Fruit fly (Drosophila melanogaster): ENCODE measurements around the gene Sk1.

Gene Sk1

DNA sequence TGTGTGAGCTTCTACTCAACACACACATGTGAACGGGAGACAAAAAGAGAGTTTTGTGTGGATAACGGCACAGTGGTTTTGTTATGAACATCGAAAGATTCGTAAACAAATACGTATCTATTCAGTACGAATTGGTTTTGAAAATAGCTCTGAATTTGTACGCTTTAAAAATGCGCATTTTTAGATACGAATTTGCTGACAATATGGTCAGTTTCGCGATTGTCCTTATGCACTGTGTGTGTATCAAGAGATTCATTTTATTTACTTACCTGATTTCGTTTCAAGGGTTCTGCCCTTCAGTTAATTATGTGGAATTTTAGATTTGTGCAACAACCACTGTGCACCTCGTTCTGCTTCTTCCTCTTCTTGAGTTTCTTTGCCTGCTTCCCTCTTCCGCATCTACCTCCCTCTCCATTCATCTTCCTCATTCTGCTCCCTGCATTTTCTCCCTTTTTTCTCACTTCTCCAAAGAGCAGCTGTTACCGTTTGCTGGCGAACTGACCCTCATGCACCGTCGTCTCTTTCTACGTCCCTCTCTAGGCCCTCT is 52.5 kb downstream of the Sk1 start:
- TF ChIP-seq psq (GFP tag; optimal IDR thresholded peaks at IDR 0.05) (peak; percentile 93), Sp1 (GFP tag; optimal IDR thresholded peaks at IDR 0.05) (peak; percentile 91), Jra (GFP tag; optimal IDR thresholded peaks at IDR 0.05) (peak; percentile 57), sage (GFP tag; optimal IDR thresholded peaks at IDR 0.05) (peak; percentile 70), CG32264 (GFP tag; optimal IDR thresholded peaks at IDR 0.05) (peak; percentile 77), Abd-B (GFP tag; optimal IDR thresholded peaks at IDR 0.05) (no peak), Rel (GFP tag; optimal IDR thresholded peaks at IDR 0.05) (peak; percentile 28), Rel (tag; optimal IDR thresholded peaks at IDR 0.05) (peak; percentile 55), CrebA (GFP tag; optimal IDR thresholded peaks at IDR 0.05; ENCODE audit: borderline replicate concordance) (peak; percentile 22), dl (GFP tag; optimal IDR thresholded peaks at IDR 0.05; ENCODE audit: insufficient read depth in 1 of 2, partially characterized antibody in 2 of 2) (no peak), pan (optimal IDR thresholded peaks at IDR 0.05) (no peak), foxo (GFP tag; optimal IDR thresholded peaks at IDR 0.05) (peak; percentile 62 to 94), tai (GFP tag; optimal IDR thresholded peaks at IDR 0.05) (peak; percentile 62), Dfd (GFP tag; optimal IDR thresholded peaks at IDR 0.05) (no peak), N (GFP tag; optimal IDR thresholded peaks at IDR 0.05) (no peak), HLH106 (tag; optimal IDR thresholded peaks at IDR 0.05) (peak; percentile 92), dmrt93B (GFP tag; optimal IDR thresholded peaks at IDR 0.05) (peak; percentile 88), Hr78 (GFP tag; optimal IDR thresholded peaks at IDR 0.05) (no peak), Hr83 (GFP tag; optimal IDR thresholded peaks at IDR 0.05; ENCODE audit: poor library complexity, severe bottlenecking) (no peak), GATAd (GFP tag; optimal IDR thresholded peaks at IDR 0.05) (peak; percentile 40), brk (GFP tag; optimal IDR thresholded peaks at IDR 0.05) (peak; percentile 46), lola (GFP tag; optimal IDR thresholded peaks at IDR 0.05) (no peak), dsf (GFP tag; optimal IDR thresholded peaks at IDR 0.05; ENCODE audit: borderline replicate concordance) (peak; percentile 44), Dif (GFP tag; optimal IDR thresholded peaks at IDR 0.05; ENCODE audit: partially characterized antibody) (no peak), ey (GFP tag; optimal IDR thresholded peaks at IDR 0.05) (peak; percentile 93), rgr (GFP tag; optimal IDR thresholded peaks at IDR 0.05) (peak; percentile 85), sv (GFP tag; optimal IDR thresholded peaks at IDR 0.05) (peak; percentile 54), CG9705 (GFP tag; optimal IDR thresholded peaks at IDR 0.05) (peak; percentile 82), Mio (GFP tag; optimal IDR thresholded peaks at IDR 0.05) (peak; percentile 22), Hnf4 (GFP tag; optimal IDR thresholded peaks at IDR 0.05) (peak; percentile 84), jim (GFP tag; optimal IDR thresholded peaks at IDR 0.05) (no peak), Myc (optimal IDR thresholded peaks at IDR 0.05) (no peak), usp (GFP tag; optimal IDR thresholded peaks at IDR 0.05) (no peak), br (GFP tag; optimal IDR thresholded peaks at IDR 0.05) (peak; percentile 87), OdsH (GFP tag; optimal IDR thresholded peaks at IDR 0.05) (peak; percentile 90), woc (GFP tag; optimal IDR thresholded peaks at IDR 0.05) (peak; percentile 95), h (GFP tag; optimal IDR thresholded peaks at IDR 0.05) (peak; percentile 92), fru (GFP tag; optimal IDR thresholded peaks at IDR 0.05) (peak; percentile 95)

DNA sequence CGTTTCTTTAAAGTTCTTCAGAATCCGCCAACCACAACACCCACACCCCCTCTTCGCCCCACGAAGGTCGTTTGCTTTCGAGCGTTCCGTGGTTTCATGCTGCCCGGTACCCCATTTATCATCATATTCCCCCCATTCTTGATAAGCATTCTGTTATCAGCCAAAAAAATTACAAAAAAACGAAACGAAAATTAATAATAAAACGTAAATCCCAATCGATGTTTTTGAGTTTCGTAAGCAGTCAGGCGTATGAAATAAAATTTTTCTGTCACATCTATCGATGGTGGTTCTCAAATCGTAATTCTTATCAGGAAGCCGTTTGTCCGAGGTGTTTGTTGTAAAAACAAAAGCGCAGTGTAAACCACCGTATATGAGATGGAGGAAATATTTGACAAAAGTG is 53.1 kb downstream of the Sk1 start:
- TF ChIP-seq CrebA (GFP tag; optimal IDR thresholded peaks at IDR 0.05; ENCODE audit: borderline replicate concordance) (peak; percentile 7), CG32264 (GFP tag; optimal IDR thresholded peaks at IDR 0.05) (no peak), Sp1 (GFP tag; optimal IDR thresholded peaks at IDR 0.05) (no peak), Rel (GFP tag; optimal IDR thresholded peaks at IDR 0.05) (peak; percentile 43), Rel (tag; optimal IDR thresholded peaks at IDR 0.05) (peak; percentile 95), rgr (GFP tag; optimal IDR thresholded peaks at IDR 0.05) (peak; percentile 18), GATAd (GFP tag; optimal IDR thresholded peaks at IDR 0.05) (no peak), sage (GFP tag; optimal IDR thresholded peaks at IDR 0.05) (peak; percentile 13)

Data from whole organism, wandering third instar larva.